Fruit fly (Drosophila melanogaster): ENCODE results near the gene beta-Spec.
A peak's percentile ranks its signal among the peaks of the same experiment; 100 is the strongest.

The beta-Spec gene

DNA sequence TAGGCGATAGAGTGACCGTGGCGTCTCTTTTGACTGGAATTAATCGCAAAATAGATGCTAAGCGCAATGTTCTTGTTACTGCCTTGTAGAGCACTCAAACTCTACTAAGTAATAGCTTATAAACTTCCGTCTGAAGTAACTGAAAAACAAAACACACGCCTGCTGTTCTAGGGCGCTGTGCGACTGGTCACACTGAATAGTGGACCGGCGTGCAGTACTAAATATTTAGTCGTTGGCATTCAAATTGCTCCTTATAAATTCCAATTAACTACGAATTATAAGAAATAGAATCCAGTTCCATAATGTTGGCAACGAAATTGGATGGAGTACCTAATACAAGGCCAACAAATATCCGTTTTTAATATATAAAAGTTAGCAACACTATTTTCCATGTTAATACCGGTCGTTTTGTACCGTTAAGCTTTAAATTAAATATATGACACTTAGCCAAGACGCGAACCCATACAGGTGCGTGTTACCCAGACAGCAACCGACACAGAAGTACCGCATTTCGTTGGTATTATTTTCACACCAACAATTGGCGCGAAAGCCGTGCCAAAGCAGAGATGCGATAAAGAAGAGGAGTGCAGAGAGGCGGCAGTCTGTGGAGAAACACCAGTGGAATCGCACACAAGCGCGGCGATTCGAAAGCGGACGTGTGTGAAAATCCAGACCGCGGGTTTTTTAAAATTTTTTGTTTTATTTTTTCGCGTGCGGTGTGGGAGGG is 52.5 kb downstream of the beta-Spec start, which contains the start of the genes CG8173 and raskol (continued):
- TF ChIP-seq CG2889 (GFP tag; IDR thresholded peaks at IDR 0.05), result no peak
- peak; percentile 22 for TF ChIP-seq CG18599 (GFP tag; optimal IDR thresholded peaks at IDR 0.05)
- no peak for TF ChIP-seq bab2 (GFP tag; optimal IDR thresholded peaks at IDR 0.05)
- no peak for TF ChIP-seq hth (optimal IDR thresholded peaks at IDR 0.05)
- no peak for TF ChIP-seq Blimp-1 (GFP tag; optimal IDR thresholded peaks at IDR 0.05)
- no peak for TF ChIP-seq Usf (GFP tag; optimal IDR thresholded peaks at IDR 0.05)
- no peak for TF ChIP-seq repo (GFP tag; optimal IDR thresholded peaks at IDR 0.05)
- TF ChIP-seq Mad (GFP tag; optimal IDR thresholded peaks at IDR 0.05), result no peak
- TF ChIP-seq sens-2 (GFP tag; IDR thresholded peaks at IDR 0.05), result no peak
- no peak for TF ChIP-seq lmd (GFP tag; IDR thresholded peaks at IDR 0.05)
- no peak for TF ChIP-seq CG10274 (GFP tag; optimal IDR thresholded peaks at IDR 0.05)
- no peak for TF ChIP-seq sc (optimal IDR thresholded peaks at IDR 0.05)
- no peak for TF ChIP-seq sc (GFP tag; optimal IDR thresholded peaks at IDR 0.05)
- TF ChIP-seq cg (GFP tag; optimal IDR thresholded peaks at IDR 0.05), result no peak
- no peak for TF ChIP-seq Atf-2 (GFP tag; optimal IDR thresholded peaks at IDR 0.05)
- peak; percentile 19 for TF ChIP-seq CG13296 (GFP tag; optimal IDR thresholded peaks at IDR 0.05)
- TF ChIP-seq Optix (GFP tag; IDR thresholded peaks at IDR 0.05), result no peak
- no peak for TF ChIP-seq ap (GFP tag; IDR thresholded peaks at IDR 0.05)
- TF ChIP-seq CG1647 (GFP tag; optimal IDR thresholded peaks at IDR 0.05), result no peak
- no peak for TF ChIP-seq Ssrp (tag; optimal IDR thresholded peaks at IDR 0.05)
- TF ChIP-seq en (GFP tag; optimal IDR thresholded peaks at IDR 0.05), result no peak
- peak; percentile 50; the same call in 1 of the 2 replicates for TF ChIP-seq tna (GFP tag; IDR thresholded peaks at IDR 0.05; ENCODE audit: partially characterized antibody)
- TF ChIP-seq CG3407 (GFP tag; optimal IDR thresholded peaks at IDR 0.05), result no peak
- TF ChIP-seq gfzf (GFP tag; optimal IDR thresholded peaks at IDR 0.05), result peak; percentile 90
- no peak for TF ChIP-seq Hand (GFP tag; optimal IDR thresholded peaks at IDR 0.05)
- peak; percentile 95 for TF ChIP-seq CG18011 (GFP tag; optimal IDR thresholded peaks at IDR 0.05)
- no peak for TF ChIP-seq Nf-YA (GFP tag; IDR thresholded peaks at IDR 0.05)
- TF ChIP-seq CG17802 (tag; optimal IDR thresholded peaks at IDR 0.05), result no peak
- no peak for TF ChIP-seq Hmx (GFP tag; optimal IDR thresholded peaks at IDR 0.05)
- peak; percentile 62 for TF ChIP-seq crol (GFP tag; IDR thresholded peaks at IDR 0.05)
- TF ChIP-seq rib (GFP tag; IDR thresholded peaks at IDR 0.05), result peak; percentile 66; the same call in 1 of the 2 replicates
- no peak for TF ChIP-seq dimm (GFP tag; IDR thresholded peaks at IDR 0.05)
- TF ChIP-seq Dfd (GFP tag; optimal IDR thresholded peaks at IDR 0.05), result no peak
- TF ChIP-seq fru (optimal IDR thresholded peaks at IDR 0.05), result no peak
- TF ChIP-seq salm (tag; optimal IDR thresholded peaks at IDR 0.05), result no peak
- TF ChIP-seq vfl (GFP tag; optimal IDR thresholded peaks at IDR 0.05), result no peak
- TF ChIP-seq Aef1 (GFP tag; IDR thresholded peaks at IDR 0.05), result peak; percentile 39; the same call in 1 of the 3 replicates
- TF ChIP-seq CG9817 (tag; optimal IDR thresholded peaks at IDR 0.05), result no peak
- TF ChIP-seq crc (GFP tag; optimal IDR thresholded peaks at IDR 0.05), result no peak
- no peak for TF ChIP-seq org-1 (GFP tag; optimal IDR thresholded peaks at IDR 0.05)
- TF ChIP-seq ind (GFP tag; optimal IDR thresholded peaks at IDR 0.05), result no peak
- TF ChIP-seq C15 (GFP tag; IDR thresholded peaks at IDR 0.05), result no peak
- no peak for TF ChIP-seq HLH4C (GFP tag; IDR thresholded peaks at IDR 0.05; ENCODE audit: partially characterized antibody)
- TF ChIP-seq prd (optimal IDR thresholded peaks at IDR 0.05), result no peak
- no peak for TF ChIP-seq prd (GFP tag; IDR thresholded peaks at IDR 0.05)
- no peak for TF ChIP-seq CG4404 (GFP tag; IDR thresholded peaks at IDR 0.05)
- TF ChIP-seq CG6854 (GFP tag; optimal IDR thresholded peaks at IDR 0.05), result no peak
- TF ChIP-seq zen2 (GFP tag; IDR thresholded peaks at IDR 0.05; ENCODE audit: partially characterized antibody), result no peak
- TF ChIP-seq Poxn (GFP tag; IDR thresholded peaks at IDR 0.05), result no peak
- peak; percentile 71 for TF ChIP-seq CG1603 (tag; optimal IDR thresholded peaks at IDR 0.05)
- no peak for TF ChIP-seq CG10654 (GFP tag; optimal IDR thresholded peaks at IDR 0.05)
- no peak for TF ChIP-seq bigmax (GFP tag; optimal IDR thresholded peaks at IDR 0.05)
